Worm (Caenorhabditis elegans) whole organism, young adult: Measurements from ENCODE around the gene F58E6.11.
A peak's percentile ranks its signal among the peaks of the same experiment; 100 is the strongest.

Experiments used
- B0019.2 ChIP-seq: fragments of 200-800 bp; sonication (Bioruptor generic); conservative IDR thresholded peaks from 2 replicates; pipeline ENCODE4 v1.3.6; 2022; ENCODE audit warnings: missing genetic modification reagents, missing genetic modification characterization, missing compliant biosample characterization
- B0261.1 ChIP-seq: sonication (generic microtip); optimal IDR thresholded peaks from 2 replicates; lab custom pipeline; 2016; ENCODE audit warnings: mild to moderate bottlenecking, missing genetic modification characterization, moderate library complexity, missing compliant biosample characterization
- F23B12.7 ChIP-seq: sonication (generic microtip); optimal IDR thresholded peaks from 2 replicates; lab custom pipeline; 2017; ENCODE audit warnings: missing genetic modification characterization, mild to moderate bottlenecking, missing compliant biosample characterization, antibody characterized with exemption, moderate library complexity; ENCODE audit not compliant: insufficient read depth
- F39B2.1 ChIP-seq: fragments of 200-800 bp; sonication (Bioruptor generic); IDR thresholded peaks from 2 replicates; pipeline ENCODE4 v1.3.6; 2022; ENCODE audit warnings: missing genetic modification reagents, missing genetic modification characterization, missing compliant biosample characterization
- F49E8.2 ChIP-seq: sonication (generic microtip); optimal IDR thresholded peaks from 3 replicates; lab custom pipeline; 2017; ENCODE audit warnings: missing genetic modification characterization, mild to moderate bottlenecking, missing compliant biosample characterization, antibody characterized with exemption, moderate library complexity; ENCODE audit not compliant: insufficient read depth
- F52B5.7 ChIP-seq: sonication (generic microtip); optimal IDR thresholded peaks from 2 replicates; lab custom pipeline; 2016; ENCODE audit warnings: mild to moderate bottlenecking, missing genetic modification characterization, missing compliant biosample characterization
- F57A8.1 ChIP-seq: fragments of 200-800 bp; sonication (Bioruptor generic); optimal IDR thresholded peaks from 2 replicates; lab custom pipeline; 2018; ENCODE audit warnings: mild to moderate bottlenecking, missing genetic modification characterization, moderate library complexity, missing compliant biosample characterization
- K12H6.12 ChIP-seq: fragments of 200-800 bp; sonication (Bioruptor generic); optimal IDR thresholded peaks from 2 replicates; lab custom pipeline; 2018; ENCODE audit warnings: mild to moderate bottlenecking, missing genetic modification characterization, missing compliant biosample characterization
- Y53F4B.3 ChIP-seq: fragments of 200-800 bp; sonication (Bioruptor generic); IDR thresholded peaks from 2 replicates; pipeline ENCODE4 v1.3.6; 2022; ENCODE audit warnings: missing genetic modification reagents, missing genetic modification characterization, missing compliant biosample characterization
- Y56A3A.18 ChIP-seq: fragments of 200-800 bp; sonication (Bioruptor generic); IDR thresholded peaks from 2 replicates; pipeline ENCODE4 v1.3.6; 2022; ENCODE audit warnings: missing genetic modification reagents, missing genetic modification characterization, missing compliant biosample characterization
- ZK185.1 ChIP-seq: sonication (generic microtip); optimal IDR thresholded peaks from 2 replicates; lab custom pipeline; 2016; ENCODE audit warnings: mild to moderate bottlenecking, missing genetic modification characterization, missing compliant biosample characterization; ENCODE audit not compliant: poor library complexity, severe bottlenecking
- atf-7 ChIP-seq: sonication (generic microtip); optimal IDR thresholded peaks from 2 replicates; lab custom pipeline; 2017; ENCODE audit warnings: mild to moderate bottlenecking, missing genetic modification characterization, missing compliant biosample characterization
- attf-3 ChIP-seq: fragments of 200-800 bp; sonication (Bioruptor generic); conservative IDR thresholded peaks from 2 replicates; pipeline ENCODE4 v1.3.6; 2022; ENCODE audit warnings: missing genetic modification reagents, missing genetic modification characterization, missing compliant biosample characterization
- attf-6 ChIP-seq: fragments of 200-800 bp; sonication (Bioruptor generic); IDR thresholded peaks from 2 replicates; pipeline ENCODE4 v1.3.6; 2022; ENCODE audit warnings: missing genetic modification reagents, missing genetic modification characterization, missing compliant biosample characterization
- bed-1 ChIP-seq: fragments of 200-800 bp; sonication (Bioruptor generic); IDR thresholded peaks from 2 replicates; pipeline ENCODE4 v1.3.6; 2022; ENCODE audit warnings: missing genetic modification reagents, missing genetic modification characterization, missing compliant biosample characterization
- bed-2 ChIP-seq: fragments of 200-800 bp; sonication (Bioruptor generic); IDR thresholded peaks from 2 replicates; pipeline ENCODE4 v1.3.6; 2022; ENCODE audit warnings: missing genetic modification reagents, missing genetic modification characterization, missing compliant biosample characterization
- ceh-100 ChIP-seq: fragments of 200-800 bp; sonication (Bioruptor generic); IDR thresholded peaks from 2 replicates; pipeline ENCODE4 v1.3.6; 2022; ENCODE audit warnings: missing genetic modification reagents, missing genetic modification characterization, missing compliant biosample characterization
- ceh-27 ChIP-seq: fragments of 200-800 bp; sonication (Bioruptor generic); optimal IDR thresholded peaks from 2 replicates; lab custom pipeline; 2018; ENCODE audit warnings: mild to moderate bottlenecking, missing genetic modification characterization, moderate library complexity, missing compliant biosample characterization
- ceh-40 ChIP-seq: fragments of 200-800 bp; sonication (Bioruptor generic); IDR thresholded peaks from 2 replicates; pipeline ENCODE4 v1.3.6; 2022; ENCODE audit warnings: missing genetic modification characterization, missing compliant biosample characterization
- ceh-58 ChIP-seq: fragments of 200-800 bp; sonication (Bioruptor generic); IDR thresholded peaks from 2 replicates; pipeline ENCODE4 v1.3.6; 2022; ENCODE audit warnings: missing genetic modification characterization, missing compliant biosample characterization
- ceh-91 ChIP-seq: fragments of 200-800 bp; sonication (Bioruptor generic); IDR thresholded peaks from 2 replicates; pipeline ENCODE4 v1.3.6; 2022; ENCODE audit warnings: missing genetic modification reagents, missing genetic modification characterization, missing compliant biosample characterization
- chd-7 ChIP-seq: sonication (generic microtip); optimal IDR thresholded peaks from 2 replicates; lab custom pipeline; 2016; ENCODE audit warnings: mild to moderate bottlenecking, missing genetic modification characterization, moderate library complexity, missing compliant biosample characterization
- fkh-3 ChIP-seq: sonication (generic microtip); optimal IDR thresholded peaks from 2 replicates; lab custom pipeline; 2016; ENCODE audit warnings: mild to moderate bottlenecking, missing genetic modification characterization, missing compliant biosample characterization
- gei-17 ChIP-seq: fragments of 200-800 bp; sonication (Bioruptor generic); optimal IDR thresholded peaks from 2 replicates; lab custom pipeline; 2018; ENCODE audit warnings: mild to moderate bottlenecking, missing genetic modification characterization, missing compliant biosample characterization
- him-1 ChIP-seq: sonication (generic microtip); optimal IDR thresholded peaks from 2 replicates; lab custom pipeline; 2016; ENCODE audit warnings: missing genotype, missing genetic modification reagents, missing genetic modification characterization, missing compliant biosample characterization
- hmg-20 ChIP-seq: fragments of 200-800 bp; sonication (Bioruptor generic); IDR thresholded peaks from 2 replicates; pipeline ENCODE4 v1.3.6; 2022; ENCODE audit warnings: missing genetic modification reagents, missing genetic modification characterization, missing compliant biosample characterization
- hsf-1 ChIP-seq: fragments of 200-800 bp; sonication (Bioruptor generic); IDR thresholded peaks from 2 replicates; pipeline ENCODE4 v1.3.6; 2022; ENCODE audit warnings: missing genetic modification reagents, missing genetic modification characterization, missing compliant biosample characterization
- let-526 ChIP-seq: fragments of 200-800 bp; sonication (Bioruptor generic); IDR thresholded peaks from 2 replicates; pipeline ENCODE4 v1.3.6; 2022; ENCODE audit warnings: missing genetic modification reagents, missing genetic modification characterization, missing compliant biosample characterization
- let-607 ChIP-seq, 2 experiments: fragments of 200-800 bp in 1 of 2; sonication (Bioruptor generic) in 1 of 2; sonication (generic microtip) in 1 of 2; optimal IDR thresholded peaks; 2 replicates each; lab custom pipeline; 2016 to 2018; ENCODE audit warnings: mild to moderate bottlenecking in 2 of 2, missing compliant biosample characterization in 2 of 2, missing genetic modification characterization in 2 of 2, moderate library complexity in 2 of 2, missing genotype in 1 of 2
- lin-35 ChIP-seq, 3 experiments: fragments of 150-350 bp in 2 of 3; sonication (generic microtip) in 1 of 3; optimal IDR thresholded peaks; 2 replicates each; lab custom pipeline; 2014 to 2018; ENCODE audit warnings: missing biosample characterization in 3 of 3, missing genetic modification characterization in 3 of 3, missing genetic modification reagents in 3 of 3
- lin-40 ChIP-seq: sonication (generic microtip); optimal IDR thresholded peaks from 2 replicates; lab custom pipeline; 2016; ENCODE audit warnings: missing genetic modification characterization, mild to moderate bottlenecking, missing compliant biosample characterization, missing genotype, missing genetic modification reagents
- mcd-1 ChIP-seq: fragments of 200-800 bp; sonication (Bioruptor generic); IDR thresholded peaks from 2 replicates; pipeline ENCODE4 v1.3.6; 2022; ENCODE audit warnings: missing genetic modification reagents, missing genetic modification characterization, missing compliant biosample characterization
- mel-28 ChIP-seq: sonication (generic microtip); optimal IDR thresholded peaks from 2 replicates; lab custom pipeline; 2016; ENCODE audit warnings: borderline replicate concordance, mild to moderate bottlenecking, missing genetic modification characterization, missing compliant biosample characterization
- nfya-1 ChIP-seq: sonication (generic microtip); optimal IDR thresholded peaks from 2 replicates; lab custom pipeline; 2017; ENCODE audit warnings: antibody characterized with exemption, missing compliant biosample characterization, missing genetic modification characterization, borderline replicate concordance; ENCODE audit not compliant: insufficient read depth
- nfya-2 ChIP-seq: fragments of 200-800 bp; sonication (Bioruptor generic); IDR thresholded peaks from 2 replicates; pipeline ENCODE4 v1.3.6; 2022; ENCODE audit warnings: missing genetic modification reagents, missing genetic modification characterization, missing compliant biosample characterization
- nhr-120 ChIP-seq: fragments of 200-800 bp; sonication (Bioruptor generic); IDR thresholded peaks from 2 replicates; pipeline ENCODE4 v1.3.6; 2022; ENCODE audit warnings: missing genetic modification characterization, missing compliant biosample characterization
- rec-8 ChIP-seq, 2 experiments: sonication (generic microtip); optimal IDR thresholded peaks; 2 replicates each; lab custom pipeline; 2016; ENCODE audit warnings: mild to moderate bottlenecking in 2 of 2, missing genetic modification characterization in 2 of 2, missing genetic modification reagents in 2 of 2, missing genotype in 2 of 2, missing biosample characterization in 1 of 2, missing compliant biosample characterization in 1 of 2, moderate library complexity in 1 of 2
- rpc-1 ChIP-seq, 2 experiments: fragments of 150-350 bp in 1 of 2; sonication (generic microtip) in 1 of 2; optimal IDR thresholded peaks; 2 replicates each; lab custom pipeline; 2014 to 2018; ENCODE audit warnings: missing biosample characterization in 1 of 2, missing genetic modification characterization in 1 of 2, missing genetic modification reagents in 1 of 2, missing genotype in 1 of 2
- somi-1 ChIP-seq: fragments of 200-800 bp; sonication (Bioruptor generic); optimal IDR thresholded peaks from 2 replicates; lab custom pipeline; 2018; ENCODE audit warnings: mild to moderate bottlenecking, missing genetic modification characterization, missing compliant biosample characterization
- unc-130 ChIP-seq: sonication (generic microtip); optimal IDR thresholded peaks from 2 replicates; lab custom pipeline; 2016; ENCODE audit warnings: missing genetic modification reagents, missing genetic modification characterization, missing compliant biosample characterization
- zfh-2 ChIP-seq: fragments of 200-800 bp; sonication (Bioruptor generic); conservative IDR thresholded peaks from 2 replicates; pipeline ENCODE4 v1.3.6; 2022; ENCODE audit warnings: missing genetic modification reagents, missing genetic modification characterization, missing compliant biosample characterization
- ztf-18 ChIP-seq: sonication (generic microtip); optimal IDR thresholded peaks from 2 replicates; lab custom pipeline; 2016; ENCODE audit warnings: missing genotype, mild to moderate bottlenecking, missing genetic modification characterization, missing compliant biosample characterization
- ztf-22 ChIP-seq: fragments of 200-800 bp; sonication (Bioruptor generic); optimal IDR thresholded peaks from 2 replicates; lab custom pipeline; 2018; ENCODE audit warnings: mild to moderate bottlenecking, missing genetic modification characterization, moderate library complexity, missing compliant biosample characterization
- ztf-26 ChIP-seq: sonication (generic microtip); optimal IDR thresholded peaks from 2 replicates; lab custom pipeline; 2017; ENCODE audit warnings: missing genetic modification characterization, missing compliant biosample characterization

Gene F58E6.11

ce11 chrV:9730743-9731706, 26.8 kb downstream of the F58E6.11 start (continued):
- TF ChIP-seq rec-8 (tag; optimal IDR thresholded peaks at IDR 0.05; lab: Kevin White, UChicago) (peak in 1 of 2 experiments; percentile 2), chd-7 (peak; percentile 96), ztf-26 (tag; lab: Kevin White, UChicago) (peak; percentile 90), B0261.1 (tag; lab: Kevin White, UChicago) (peak; percentile 16), F49E8.2 (tag; lab: Kevin White, UChicago) (no peak), Y56A3A.18 (GFP tag; lab: Robert Waterston, UW) (0 out of 2 replicates have a peak, but pooled peaks have one; percentile 6), K12H6.12 (tag; lab: Kevin White, UChicago) (peak; percentile 98), mel-28 (tag; lab: Kevin White, UChicago) (peak; percentile 14), hsf-1 (GFP tag; lab: Robert Waterston, UW) (no peak), unc-130 (GFP tag; lab: Kevin White, UChicago) (peak; percentile 12), him-1 (tag; lab: Kevin White, UChicago) (no peak), ceh-91 (GFP tag; lab: Robert Waterston, UW) (0 out of 2 replicates have a peak, but pooled peaks have one; percentile 26), attf-6 (no peak), ZK185.1 (tag; lab: Kevin White, UChicago) (peak; percentile 56), lin-35 (GFP tag; optimal IDR thresholded peaks at IDR 0.05; lab: Kevin White, UChicago) (peak in 1 of 3 experiments; percentile 64), nfya-2 (GFP tag; lab: Robert Waterston, UW) (no peak), gei-17 (GFP tag; lab: Kevin White, UChicago) (peak; percentile 66), F52B5.7 (tag; lab: Kevin White, UChicago) (peak; percentile 75), B0019.2 (GFP tag; lab: Robert Waterston, UW) (peak; percentile 32; the same call in 1 of the 2 replicates), bed-1 (GFP tag; lab: Robert Waterston, UW) (no peak), ceh-58 (GFP tag; lab: Robert Waterston, UW) (no peak), somi-1 (GFP tag; lab: Kevin White, UChicago) (peak; percentile 82), atf-7 (peak; percentile 93), bed-2 (GFP tag; lab: Robert Waterston, UW) (0 out of 2 replicates have a peak, but pooled peaks have one; percentile 22), ceh-40 (GFP tag; lab: Robert Waterston, UW) (no peak), ztf-18 (peak; percentile 71), attf-3 (GFP tag; lab: Robert Waterston, UW) (peak; percentile 62), mcd-1 (GFP tag; lab: Robert Waterston, UW) (peak; percentile 84), let-607 (tag; optimal IDR thresholded peaks at IDR 0.05; lab: Kevin White, UChicago) (peak; percentile 93 to 95), F39B2.1 (GFP tag; lab: Robert Waterston, UW) (no peak), ztf-22 (GFP tag; lab: Kevin White, UChicago) (peak; percentile 72), hmg-20 (GFP tag; lab: Robert Waterston, UW) (no peak), Y53F4B.3 (no peak), nfya-1 (tag; lab: Kevin White, UChicago) (no peak), F57A8.1 (GFP tag; lab: Kevin White, UChicago) (peak; percentile 21), nhr-120 (GFP tag; lab: Robert Waterston, UW) (no peak), fkh-3 (no peak), F23B12.7 (tag; lab: Kevin White, UChicago) (no peak), ceh-27 (peak; percentile 95), zfh-2 (GFP tag; lab: Robert Waterston, UW) (peak; percentile 100), rpc-1 (optimal IDR thresholded peaks at IDR 0.05; lab: Kevin White, UChicago) (no peak), rpc-1 (tag; optimal IDR thresholded peaks at IDR 0.05; lab: Kevin White, UChicago) (no peak), lin-40 (tag; lab: Kevin White, UChicago) (peak; percentile 94), let-526 (peak; percentile 88; the same call in 1 of the 2 replicates), ceh-100 (peak; percentile 33; the same call in 1 of the 2 replicates)
